Worm (Caenorhabditis elegans): Measurements from ENCODE around the gene ZK1236.1.

The ZK1236.1 gene

DNA sequence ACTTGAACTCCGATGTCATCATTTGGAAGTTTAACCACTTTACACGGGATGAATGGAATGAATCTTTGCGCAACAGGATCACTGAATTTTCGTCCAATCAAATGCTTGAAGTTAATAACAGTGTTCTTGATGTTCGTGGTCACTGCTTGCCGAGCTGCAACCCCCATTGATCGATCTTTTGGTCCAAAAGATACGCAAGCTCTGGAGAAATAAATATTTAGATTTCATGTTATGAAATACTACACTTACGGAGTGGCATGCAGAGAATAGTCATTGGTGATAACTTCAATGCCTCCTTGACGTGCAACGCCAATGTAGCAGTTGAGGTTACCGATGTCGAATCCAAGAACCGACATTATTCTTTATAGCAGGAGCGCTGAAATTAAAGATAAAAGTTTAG is 17.4 kb downstream of the ZK1236.1 start, which contains the start of gene hsp-110:
Gene hsp-110, minus strand, starts transcription at position 376 of the 400 bp plus-strand sequence.
- TF ChIP-seq ztf-18 (tag; optimal IDR thresholded peaks at IDR 0.05): peak; percentile 24
- peak; percentile 44; the same call in 1 of the 2 replicates for TF ChIP-seq ceh-40 (GFP tag; IDR thresholded peaks at IDR 0.05)
- no peak for TF ChIP-seq somi-1 (GFP tag; optimal IDR thresholded peaks at IDR 0.05)
- no peak for TF ChIP-seq attf-3 (GFP tag; conservative IDR thresholded peaks at IDR 0.05)
- TF ChIP-seq snpc-4 (GFP tag; optimal IDR thresholded peaks at IDR 0.05): no peak
- TF ChIP-seq snpc-4 (tag; optimal IDR thresholded peaks at IDR 0.05): peak in 1 of 4 experiments; percentile 18
- TF ChIP-seq bed-1 (GFP tag; IDR thresholded peaks at IDR 0.05): no peak
- peak; percentile 75 for TF ChIP-seq sptf-2 (GFP tag; optimal IDR thresholded peaks at IDR 0.05)
- 0 out of 2 replicates have a peak, but pooled peaks have one; percentile 12 for TF ChIP-seq pbrm-1 (GFP tag; IDR thresholded peaks at IDR 0.05)
- TF ChIP-seq lin-26 (GFP tag; IDR thresholded peaks at IDR 0.05): peak; percentile 67
- TF ChIP-seq ekl-4 (GFP tag; IDR thresholded peaks at IDR 0.05): no peak; the same call in 1 of the 2 replicates
- peak; percentile 18; the same call in 1 of the 2 replicates for TF ChIP-seq ztf-25 (GFP tag; IDR thresholded peaks at IDR 0.05)
- peak; percentile 82; the same call in 1 of the 2 replicates for TF ChIP-seq dox-1 (GFP tag; IDR thresholded peaks at IDR 0.05)

DNA sequence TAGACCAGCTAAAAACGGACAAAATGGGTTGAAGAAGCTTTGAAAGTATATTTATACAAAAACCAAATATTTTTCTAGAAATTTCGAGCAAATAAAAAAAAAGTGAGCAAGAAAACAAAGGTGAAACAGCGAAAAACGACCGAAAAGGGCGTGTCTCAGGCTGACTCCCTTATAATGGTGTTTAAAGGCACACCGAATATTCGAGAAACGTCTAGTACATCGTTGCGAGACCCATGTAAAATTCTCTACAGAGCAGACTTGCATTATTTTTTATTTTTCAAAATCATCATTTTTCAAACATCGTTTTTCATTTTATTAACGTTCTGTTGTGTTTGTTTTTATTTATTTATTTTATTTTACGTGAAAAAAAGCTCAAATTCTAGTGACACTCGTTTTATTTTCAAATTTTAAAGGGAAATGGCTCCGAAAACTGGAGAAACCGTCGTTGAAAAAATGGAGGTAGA is 17.9 kb downstream of the ZK1236.1 start, which contains the start of gene rpn-3:
Gene rpn-3, plus strand, starts transcription at position 414 of the 464 bp plus-strand sequence.
- TF ChIP-seq nhr-90 (tag; optimal IDR thresholded peaks at IDR 0.05): no peak
- TF ChIP-seq lin-54 (GFP tag; optimal IDR thresholded peaks at IDR 0.05): peak; percentile 95
- no peak for TF ChIP-seq F10E7.11 (tag; optimal IDR thresholded peaks at IDR 0.05)
- TF ChIP-seq ets-4 (GFP tag; optimal IDR thresholded peaks at IDR 0.05): no peak
- peak; percentile 75; the same call in 1 of the 2 replicates for TF ChIP-seq Y95B8A.8 (GFP tag; IDR thresholded peaks at IDR 0.05)
- TF ChIP-seq Y67H2A.10 (GFP tag; conservative IDR thresholded peaks at IDR 0.05): peak; percentile 87
- TF ChIP-seq attf-3 (GFP tag; conservative IDR thresholded peaks at IDR 0.05): peak; percentile 84
- peak; percentile 87 for TF ChIP-seq D2030.7 (GFP tag; IDR thresholded peaks at IDR 0.05)
- no peak for TF ChIP-seq T07F8.4 (tag; optimal IDR thresholded peaks at IDR 0.05)
- peak; percentile 79 for TF ChIP-seq F23B12.7 (tag; optimal IDR thresholded peaks at IDR 0.05; ENCODE audit: insufficient read depth)
- no peak for TF ChIP-seq lin-26 (GFP tag; IDR thresholded peaks at IDR 0.05)
- TF ChIP-seq mel-28 (tag; optimal IDR thresholded peaks at IDR 0.05; ENCODE audit: borderline replicate concordance): peak; percentile 3
- TF ChIP-seq mcd-1 (GFP tag; IDR thresholded peaks at IDR 0.05): peak; percentile 99
- TF ChIP-seq hmg-1.2 (GFP tag; IDR thresholded peaks at IDR 0.05): peak; percentile 74
- TF ChIP-seq C17E4.6 (GFP tag; IDR thresholded peaks at IDR 0.05): peak; percentile 89; the same call in 1 of the 2 replicates
- TF ChIP-seq egrh-3 (GFP tag; IDR thresholded peaks at IDR 0.05): no peak
- TF ChIP-seq pbrm-1 (GFP tag; IDR thresholded peaks at IDR 0.05): peak; percentile 93
- TF ChIP-seq T26A5.8 (tag; optimal IDR thresholded peaks at IDR 0.05): no peak
- no peak for TF ChIP-seq lag-1 (GFP tag; IDR thresholded peaks at IDR 0.05)
- TF ChIP-seq B0019.2 (GFP tag; conservative IDR thresholded peaks at IDR 0.05): peak; percentile 58; the same call in 1 of the 2 replicates
- TF ChIP-seq let-607 (tag; optimal IDR thresholded peaks at IDR 0.05): peak in 1 of 2 experiments; percentile 92
- TF ChIP-seq sea-2 (GFP tag; IDR thresholded peaks at IDR 0.05): no peak
- TF ChIP-seq xnd-1 (tag; optimal IDR thresholded peaks at IDR 0.05): peak; percentile 69
- TF ChIP-seq F52B5.7 (tag; optimal IDR thresholded peaks at IDR 0.05): no peak
- no peak for TF ChIP-seq ama-1 (optimal IDR thresholded peaks at IDR 0.05)
- TF ChIP-seq ama-1 (GFP tag; optimal IDR thresholded peaks at IDR 0.05): no peak
- peak; percentile 89 for TF ChIP-seq atf-7 (tag; optimal IDR thresholded peaks at IDR 0.05)
- TF ChIP-seq Y56A3A.18 (GFP tag; IDR thresholded peaks at IDR 0.05): peak; percentile 71
- peak; percentile 100 for TF ChIP-seq hsf-1 (GFP tag; IDR thresholded peaks at IDR 0.05)
- no peak for TF ChIP-seq F57C9.4 (tag; optimal IDR thresholded peaks at IDR 0.05)
- TF ChIP-seq snpc-3.4 (tag; optimal IDR thresholded peaks at IDR 0.05): peak; percentile 93
- TF ChIP-seq akir-1 (GFP tag; optimal IDR thresholded peaks at IDR 0.05): no peak
- no peak for TF ChIP-seq lsy-27 (tag; optimal IDR thresholded peaks at IDR 0.05; ENCODE audit: borderline replicate concordance, insufficient read depth)
- peak; percentile 79 for TF ChIP-seq ceh-79 (tag; optimal IDR thresholded peaks at IDR 0.05)
- peak; percentile 67; the same call in 1 of the 2 replicates for TF ChIP-seq egl-44 (GFP tag; IDR thresholded peaks at IDR 0.05)
- TF ChIP-seq ccch-3 (GFP tag; optimal IDR thresholded peaks at IDR 0.05): no peak
- TF ChIP-seq hlh-26 (GFP tag; conservative IDR thresholded peaks at IDR 0.05): no peak

Measured in whole organism, young adult.